Fruit fly (Drosophila melanogaster): ENCODE data around the gene CG17571.

CG17571 gene

DNA sequence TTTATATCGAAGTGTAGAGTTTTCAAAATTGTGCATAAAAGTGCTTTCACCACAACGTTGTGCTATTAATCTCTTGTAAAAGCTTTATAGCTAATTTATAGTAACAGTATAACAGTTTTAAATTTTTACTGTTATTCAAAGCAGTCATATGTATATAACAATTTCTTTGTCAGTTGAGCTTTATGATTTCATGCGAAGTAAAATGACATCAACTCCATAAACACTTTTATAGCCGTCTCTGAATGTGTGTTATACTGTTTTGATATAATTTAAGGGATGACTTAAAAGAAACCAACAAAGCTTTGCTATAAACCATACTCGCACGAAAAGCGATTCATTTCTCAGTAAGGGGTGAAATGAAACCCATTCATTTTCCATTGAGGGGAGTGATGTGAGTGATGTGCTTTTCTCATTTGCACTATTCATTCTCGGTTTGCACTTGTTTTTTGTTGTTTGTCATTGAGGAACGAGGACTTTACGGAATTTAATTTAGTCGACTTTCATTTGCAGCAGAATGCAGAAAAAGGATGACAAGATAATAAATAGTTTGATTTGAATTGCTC, 27.0 kb downstream of the CG17571 start:
- TF ChIP-seq CG15710 (tag; optimal IDR thresholded peaks at IDR 0.05), result no peak
- no peak for TF ChIP-seq gl (tag; optimal IDR thresholded peaks at IDR 0.05)
- TF ChIP-seq Pif1B (GFP tag; optimal IDR thresholded peaks at IDR 0.05), result no peak

DNA sequence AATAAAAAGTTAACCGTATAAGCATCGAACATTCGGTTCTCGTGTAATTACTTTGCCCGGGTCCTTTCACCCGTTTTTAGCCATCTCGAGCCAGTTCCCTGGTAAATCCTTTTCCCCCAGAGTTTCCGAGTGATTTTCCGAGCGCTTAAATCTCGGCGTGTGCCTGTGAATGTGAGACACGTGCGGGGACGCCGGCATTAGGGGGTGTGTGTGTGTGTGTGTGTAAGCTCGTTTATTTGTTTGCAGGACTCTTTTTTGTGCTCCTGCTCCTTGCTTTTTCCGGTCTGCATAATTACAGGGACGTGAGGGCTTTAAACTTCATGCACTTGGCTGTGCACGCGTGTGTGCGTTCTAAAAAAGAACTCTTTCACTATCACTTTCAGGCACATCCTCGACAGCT, 31.2 kb downstream of the CG17571 start:
- TF ChIP-seq CG34367 (tag; optimal IDR thresholded peaks at IDR 0.05) (no peak), CG9948 (tag; optimal IDR thresholded peaks at IDR 0.05) (no peak), rn (GFP tag; IDR thresholded peaks at IDR 0.05) (no peak)

DNA sequence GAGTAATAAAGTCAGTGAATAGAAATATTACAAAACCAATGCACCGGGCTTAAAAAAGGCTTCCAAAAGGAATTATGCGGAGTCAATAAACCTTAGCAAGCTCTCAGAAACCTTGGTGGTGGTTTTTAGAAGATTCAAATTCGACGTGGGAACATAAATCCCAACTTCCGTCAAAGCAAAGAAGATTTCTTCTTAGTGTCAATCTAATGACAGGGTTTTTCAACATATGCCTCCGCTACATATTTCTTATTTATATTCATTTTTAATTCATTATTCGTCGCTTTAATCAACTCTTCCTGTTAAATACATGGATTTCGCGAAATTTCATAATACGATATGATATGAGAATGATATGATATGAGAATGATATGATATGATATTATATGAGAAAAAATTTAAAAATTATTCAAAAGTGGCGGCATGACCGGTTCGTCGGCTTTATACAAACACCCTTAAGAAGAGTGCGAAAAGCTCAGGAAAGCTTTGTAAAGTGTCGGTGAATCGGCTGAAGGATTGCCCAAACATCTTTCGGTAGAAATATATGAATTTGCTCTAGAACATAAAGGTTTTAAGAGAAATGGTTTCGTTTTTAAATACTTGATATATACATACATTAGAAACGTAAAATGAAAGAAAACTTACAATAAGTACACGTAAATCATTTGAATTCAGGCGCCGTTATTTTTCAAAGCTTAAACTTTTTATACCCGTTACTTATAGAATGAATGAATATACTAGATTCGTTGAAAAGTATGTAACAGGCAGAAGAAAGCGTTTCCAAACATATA, 33.9 kb downstream of the CG17571 start:
- TF ChIP-seq EcR (GFP tag; optimal IDR thresholded peaks at IDR 0.05), result no peak
- no peak for TF ChIP-seq CG14655 (GFP tag; optimal IDR thresholded peaks at IDR 0.05)
- TF ChIP-seq CG10348 (GFP tag; IDR thresholded peaks at IDR 0.05), result no peak
- no peak for TF ChIP-seq CG32121 (GFP tag; IDR thresholded peaks at IDR 0.05)
- TF ChIP-seq gl (tag; optimal IDR thresholded peaks at IDR 0.05), result no peak
- TF ChIP-seq Pif1A (GFP tag; optimal IDR thresholded peaks at IDR 0.05), result no peak
- no peak for TF ChIP-seq CG8301 (tag; optimal IDR thresholded peaks at IDR 0.05)
- TF ChIP-seq CG4496 (GFP tag; IDR thresholded peaks at IDR 0.05), result no peak
- TF ChIP-seq CG8159 (tag; optimal IDR thresholded peaks at IDR 0.05), result no peak
- TF ChIP-seq CG9948 (tag; optimal IDR thresholded peaks at IDR 0.05), result no peak
- no peak for TF ChIP-seq Ets98B (GFP tag; IDR thresholded peaks at IDR 0.05)

All from whole organism, pupa.